Fruit fly (Drosophila melanogaster) whole organism, pupa: ENCODE measurements around the gene Smvt.

Source experiments
- CG10348 ChIP-seq: fragments of 200-800 bp; sonication (Bioruptor generic); IDR thresholded peaks from 2 replicates; pipeline ENCODE4 v1.3.6; 2022; ENCODE audit warnings: missing biosample characterization, missing genetic modification characterization
- CG12605 ChIP-seq: fragments of 200-800 bp; sonication (Bioruptor generic); IDR thresholded peaks from 2 replicates; pipeline ENCODE4 v1.3.6; 2022; ENCODE audit warnings: missing biosample characterization, missing genetic modification characterization
- CG13204 ChIP-seq: fragments of 200-800 bp; sonication (Bioruptor generic); optimal IDR thresholded peaks from 2 replicates; lab custom pipeline; 2018; ENCODE audit warnings: missing biosample characterization, mild to moderate bottlenecking, missing genetic modification characterization, moderate library complexity
- CG14655 ChIP-seq: fragments of 200-800 bp; sonication (Bioruptor generic); optimal IDR thresholded peaks from 3 replicates; lab custom pipeline; 2017; ENCODE audit warnings: mild to moderate bottlenecking, missing biosample characterization, missing genetic modification reagents, missing genetic modification characterization
- CG15710 ChIP-seq: fragments of 200-800 bp; sonication (Bioruptor generic); optimal IDR thresholded peaks from 2 replicates; lab custom pipeline; 2018; ENCODE audit warnings: missing biosample characterization, mild to moderate bottlenecking, missing genetic modification characterization, moderate library complexity
- CG17806 ChIP-seq: fragments of 200-800 bp; sonication (Bioruptor generic); optimal IDR thresholded peaks from 2 replicates; lab custom pipeline; 2018; ENCODE audit warnings: missing biosample characterization, mild to moderate bottlenecking, missing genetic modification characterization, moderate library complexity
- CG32121 ChIP-seq: fragments of 200-800 bp; sonication (Bioruptor generic); IDR thresholded peaks from 2 replicates; pipeline ENCODE4 v1.3.6; 2022; ENCODE audit warnings: missing biosample characterization, missing genetic modification characterization
- CG34367 ChIP-seq: fragments of 200-800 bp; sonication (Bioruptor generic); optimal IDR thresholded peaks from 2 replicates; lab custom pipeline; 2018; ENCODE audit warnings: missing biosample characterization, mild to moderate bottlenecking, missing genetic modification characterization
- CG4496 ChIP-seq: fragments of 200-800 bp; sonication (Bioruptor generic); IDR thresholded peaks from 3 replicates; pipeline ENCODE4 v1.3.6; 2022; ENCODE audit warnings: missing biosample characterization, missing genetic modification characterization
- CG8159 ChIP-seq: fragments of 200-800 bp; sonication (Bioruptor generic); optimal IDR thresholded peaks from 3 replicates; lab custom pipeline; 2018; ENCODE audit warnings: missing biosample characterization, mild to moderate bottlenecking, missing genetic modification characterization, moderate library complexity
- CG8301 ChIP-seq: fragments of 200-800 bp; sonication (Bioruptor generic); optimal IDR thresholded peaks from 2 replicates; lab custom pipeline; 2018; ENCODE audit warnings: missing biosample characterization, mild to moderate bottlenecking, missing genetic modification characterization
- CG9948 ChIP-seq: fragments of 200-800 bp; sonication (Bioruptor generic); optimal IDR thresholded peaks from 2 replicates; lab custom pipeline; 2018; ENCODE audit warnings: missing biosample characterization, mild to moderate bottlenecking, missing genetic modification characterization, moderate library complexity
- D1 ChIP-seq: fragments of 200-800 bp; sonication (Bioruptor generic); optimal IDR thresholded peaks from 2 replicates; lab custom pipeline; 2018; ENCODE audit warnings: missing biosample characterization, mild to moderate bottlenecking, missing genetic modification characterization, moderate library complexity
- EcR ChIP-seq: fragments of 200-800 bp; sonication (Bioruptor generic); optimal IDR thresholded peaks from 3 replicates; lab custom pipeline; 2019; ENCODE audit warnings: missing biosample characterization, missing genetic modification characterization, mild to moderate bottlenecking, moderate library complexity, missing genetic modification reagents
- Ets98B ChIP-seq: fragments of 200-800 bp; sonication (Bioruptor generic); IDR thresholded peaks from 2 replicates; pipeline ENCODE4 v1.3.6; 2022; ENCODE audit warnings: missing biosample characterization, missing genetic modification characterization
- Pif1A ChIP-seq: fragments of 200-800 bp; sonication (Bioruptor generic); optimal IDR thresholded peaks from 3 replicates; lab custom pipeline; 2016; ENCODE audit warnings: missing biosample characterization, missing genetic modification characterization
- Pif1B ChIP-seq: fragments of 200-800 bp; sonication (Bioruptor generic); optimal IDR thresholded peaks from 3 replicates; lab custom pipeline; 2016; ENCODE audit warnings: missing biosample characterization, missing genetic modification characterization
- Snoo ChIP-seq: fragments of 200-800 bp; sonication (Bioruptor generic); optimal IDR thresholded peaks from 3 replicates; lab custom pipeline; 2017; ENCODE audit warnings: missing biosample characterization, mild to moderate bottlenecking, missing genetic modification characterization, inconsistent platforms
- fd96Ca ChIP-seq: fragments of 200-800 bp; sonication (Bioruptor generic); IDR thresholded peaks from 3 replicates; pipeline ENCODE4 v1.3.6; 2022; ENCODE audit warnings: missing biosample characterization, missing genetic modification characterization
- gl ChIP-seq: fragments of 200-800 bp; sonication (Bioruptor generic); optimal IDR thresholded peaks from 2 replicates; lab custom pipeline; 2018; ENCODE audit warnings: missing biosample characterization, mild to moderate bottlenecking, missing genetic modification characterization
- rn ChIP-seq: fragments of 200-800 bp; sonication (Bioruptor generic); IDR thresholded peaks from 2 replicates; pipeline ENCODE4 v1.3.6; 2022; ENCODE audit warnings: missing biosample characterization, missing genetic modification characterization

The Smvt gene

DNA sequence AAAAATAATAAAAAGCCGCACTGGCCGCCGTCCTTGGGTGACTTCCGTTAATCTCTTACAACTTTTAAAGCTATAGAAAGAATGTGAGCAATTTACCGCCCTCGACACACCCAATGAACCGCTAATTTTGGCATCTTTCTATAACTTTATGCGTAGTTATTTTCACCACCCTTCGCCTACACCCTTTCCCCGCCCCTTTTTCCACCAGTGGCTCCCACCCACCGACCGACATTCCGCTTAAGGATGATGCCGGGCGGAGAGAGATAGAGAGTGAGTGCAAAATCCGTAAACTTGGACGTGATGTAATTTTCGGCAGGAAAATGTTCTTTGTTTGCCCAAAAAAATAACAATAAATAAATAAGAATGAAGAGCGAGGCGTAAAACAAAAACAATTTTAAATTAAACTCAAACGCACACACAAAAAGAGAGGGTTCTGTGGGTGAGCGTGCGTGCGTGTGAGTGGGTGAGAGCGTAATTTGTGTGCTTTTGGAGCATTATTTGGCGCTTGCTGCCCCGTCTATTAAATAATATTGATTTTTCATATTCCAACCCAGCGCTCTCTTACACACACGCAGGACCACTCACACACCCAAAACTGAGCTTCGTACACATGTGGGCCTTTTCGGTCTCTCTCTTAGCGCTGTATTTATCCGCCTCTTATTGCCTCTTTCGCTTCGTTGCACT, 16.2 kb upstream of the Smvt start:
- TF ChIP-seq D1 (tag; lab: Kevin White, UChicago) (no peak), CG13204 (no peak), Pif1B (no peak), CG9948 (no peak), CG4496 (GFP tag; lab: Robert Waterston, UW) (no peak), CG34367 (tag; lab: Kevin White, UChicago) (no peak), Snoo (tag; lab: Kevin White, UChicago) (no peak), CG14655 (no peak), CG12605 (no peak), rn (GFP tag; lab: Robert Waterston, UW) (no peak), CG8301 (tag; lab: Kevin White, UChicago) (no peak), CG15710 (tag; lab: Kevin White, UChicago) (no peak), EcR (GFP tag; lab: Kevin White, UChicago) (no peak), CG17806 (tag; lab: Kevin White, UChicago) (no peak), CG10348 (GFP tag; lab: Robert Waterston, UW) (no peak), CG32121 (GFP tag; lab: Robert Waterston, UW) (no peak), CG8159 (tag; lab: Kevin White, UChicago) (no peak), gl (tag; lab: Kevin White, UChicago) (no peak)
- TF ChIP-seq, all 21 proteins: peak for 0

DNA sequence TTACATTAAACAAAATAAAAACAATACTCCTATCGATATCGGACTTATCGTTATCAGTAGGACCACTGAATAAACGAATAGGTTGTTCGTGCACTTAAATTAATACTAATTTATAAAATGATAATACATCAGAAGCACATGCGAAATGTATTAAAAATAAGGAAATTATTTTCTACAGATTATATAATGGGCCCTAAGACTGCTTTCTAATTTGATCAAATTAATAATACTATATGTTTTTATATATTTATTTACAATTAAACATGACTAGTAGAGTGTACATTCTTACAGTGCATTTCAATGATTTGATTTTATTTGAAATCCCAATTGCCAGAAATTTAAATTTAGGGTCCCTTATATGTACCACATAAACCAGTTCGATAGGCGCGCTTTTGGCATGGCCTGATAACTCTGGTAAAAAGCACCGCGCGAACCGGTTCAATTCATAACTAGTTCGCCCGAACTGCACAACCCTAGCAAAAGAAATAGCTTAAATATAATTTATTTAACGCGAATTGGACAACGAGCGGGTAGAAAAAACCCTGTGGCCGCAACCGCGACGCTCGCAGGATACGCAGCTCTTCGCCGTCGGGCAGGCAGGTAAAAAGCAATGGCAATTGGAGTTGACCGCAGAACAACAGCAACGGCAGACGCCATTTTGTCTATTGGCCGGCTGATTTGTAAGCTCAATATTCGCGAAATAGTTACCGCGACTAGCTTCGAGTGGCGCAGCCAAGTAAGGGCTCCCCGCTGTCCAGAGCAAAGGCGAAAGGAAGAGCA, 15.4 kb upstream of the Smvt start, which contains the start of the genes CG2126 and faf:
TSS of gene CG2126 (minus strand) at position 70 of the 780 bp plus-strand sequence.
TSS of gene faf (plus strand) at position 438 of the 780 bp plus-strand sequence.
- peak; percentile 67 for TF ChIP-seq CG17806 (tag; lab: Kevin White, UChicago)
- TF ChIP-seq CG4496 (GFP tag; lab: Robert Waterston, UW), result peak; percentile 70
- no peak for TF ChIP-seq CG9948
- peak; percentile 65 for TF ChIP-seq CG15710 (tag; lab: Kevin White, UChicago)
- TF ChIP-seq Ets98B, result peak; percentile 51; the same call in 1 of the 2 replicates
- TF ChIP-seq CG10348 (GFP tag; lab: Robert Waterston, UW), result no peak
- TF ChIP-seq Pif1B, result no peak
- TF ChIP-seq Pif1A (GFP tag; lab: Kevin White, UChicago), result no peak
- peak; percentile 76 for TF ChIP-seq CG32121 (GFP tag; lab: Robert Waterston, UW)
- no peak for TF ChIP-seq CG13204
- peak; percentile 55 for TF ChIP-seq CG34367 (tag; lab: Kevin White, UChicago)
- TF ChIP-seq gl (tag; lab: Kevin White, UChicago), result no peak
- TF ChIP-seq rn (GFP tag; lab: Robert Waterston, UW), result peak; percentile 22; the same call in 1 of the 2 replicates
- no peak for TF ChIP-seq CG14655
- no peak for TF ChIP-seq fd96Ca (GFP tag; lab: Robert Waterston, UW)
- TF ChIP-seq CG8301 (tag; lab: Kevin White, UChicago), result no peak
- peak; percentile 79 for TF ChIP-seq CG8159 (tag; lab: Kevin White, UChicago)
- peak; percentile 53 for TF ChIP-seq Snoo (tag; lab: Kevin White, UChicago)
- peak; percentile 53; the same call in 1 of the 2 replicates for TF ChIP-seq CG12605
- TF ChIP-seq EcR (GFP tag; lab: Kevin White, UChicago), result no peak
- TF ChIP-seq D1 (tag; lab: Kevin White, UChicago), result no peak

DNA sequence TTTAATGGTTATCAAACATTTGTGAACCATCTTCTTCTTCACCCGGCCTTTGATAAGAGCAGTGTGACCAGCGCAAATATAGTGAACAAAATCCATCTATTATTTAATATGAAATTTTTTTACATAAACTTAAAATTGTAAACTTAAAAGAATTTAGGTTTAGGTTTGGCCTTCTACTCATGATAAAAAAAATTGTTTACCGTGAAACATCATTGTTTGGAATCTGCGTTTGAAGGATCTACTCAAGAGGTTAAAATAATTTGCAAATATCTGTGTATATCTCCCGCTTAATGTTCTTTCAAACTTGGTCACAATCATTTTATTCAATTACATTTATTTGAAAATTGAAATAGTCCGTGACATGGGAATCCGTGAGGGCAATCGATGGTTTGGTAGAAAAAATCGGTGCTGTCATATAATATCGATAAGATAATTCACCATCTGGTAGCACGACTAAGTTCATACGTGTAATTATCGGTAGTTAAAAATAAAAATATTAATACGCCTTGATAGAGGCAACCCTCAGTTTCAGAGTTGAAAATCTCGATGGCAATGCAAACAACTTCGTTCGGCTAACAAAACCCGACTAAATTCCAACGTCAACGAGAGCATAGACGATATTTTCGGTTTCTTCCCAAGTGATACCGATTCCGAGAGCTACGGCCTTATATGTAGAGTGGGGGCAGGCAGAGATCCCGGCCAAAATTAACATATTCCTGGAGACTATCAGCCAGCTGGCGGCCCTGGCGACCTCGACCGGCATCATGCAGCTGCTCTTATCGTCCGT, 10.6 kb upstream of the Smvt start, which contains the start of the genes betaGlu and sip3:
TSS of gene betaGlu (minus strand) at position 59 of the 787 bp plus-strand sequence.
TSS of gene sip3 (plus strand) at position 430 of the 787 bp plus-strand sequence.
- no peak for TF ChIP-seq EcR (GFP tag; lab: Kevin White, UChicago)
- peak; percentile 5 for TF ChIP-seq Pif1B

DNA sequence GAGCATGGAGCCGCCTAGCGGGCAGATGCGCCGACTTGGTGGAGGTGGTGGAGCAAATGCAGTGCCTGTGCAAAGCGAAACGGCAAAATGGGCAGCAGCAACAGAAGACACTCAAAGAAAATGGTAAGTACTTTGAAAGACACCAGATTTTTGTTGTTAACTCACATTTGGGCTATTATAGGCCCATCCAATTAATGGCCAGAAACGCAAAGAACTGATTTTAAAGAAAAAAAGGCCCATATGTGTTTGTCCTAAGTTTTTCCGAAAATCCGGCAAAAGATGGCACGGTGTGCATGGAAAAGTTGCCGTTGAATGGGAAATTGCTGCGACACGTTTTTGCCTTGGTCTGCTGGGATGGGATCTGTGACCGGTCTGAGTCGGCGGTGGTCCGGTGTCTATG, 6.8 kb upstream of the Smvt start:
- TF ChIP-seq Snoo (tag; lab: Kevin White, UChicago), result no peak
- no peak for TF ChIP-seq CG13204
- peak; percentile 89 for TF ChIP-seq CG4496 (GFP tag; lab: Robert Waterston, UW)
- TF ChIP-seq gl (tag; lab: Kevin White, UChicago), result no peak
- TF ChIP-seq CG17806 (tag; lab: Kevin White, UChicago), result peak; percentile 61
- TF ChIP-seq CG8301 (tag; lab: Kevin White, UChicago), result peak; percentile 92
- peak; percentile 75 for TF ChIP-seq Pif1A (GFP tag; lab: Kevin White, UChicago)
- TF ChIP-seq CG9948, result peak; percentile 71
- TF ChIP-seq CG10348 (GFP tag; lab: Robert Waterston, UW), result no peak
- TF ChIP-seq D1 (tag; lab: Kevin White, UChicago), result no peak
- TF ChIP-seq CG14655, result peak; percentile 91
- TF ChIP-seq fd96Ca (GFP tag; lab: Robert Waterston, UW), result peak; percentile 93
- TF ChIP-seq CG12605, result peak; percentile 68
- TF ChIP-seq CG32121 (GFP tag; lab: Robert Waterston, UW), result peak; percentile 85
- no peak for TF ChIP-seq EcR (GFP tag; lab: Kevin White, UChicago)
- peak; percentile 53 for TF ChIP-seq Pif1B
- TF ChIP-seq CG8159 (tag; lab: Kevin White, UChicago), result peak; percentile 45
- TF ChIP-seq rn (GFP tag; lab: Robert Waterston, UW), result peak; percentile 63
- TF ChIP-seq Ets98B, result peak; percentile 89
- TF ChIP-seq CG34367 (tag; lab: Kevin White, UChicago), result no peak
- TF ChIP-seq CG15710 (tag; lab: Kevin White, UChicago), result no peak
